Worm (Caenorhabditis elegans): ENCODE measurements around the gene C35D10.12.

C35D10.12 gene

DNA sequence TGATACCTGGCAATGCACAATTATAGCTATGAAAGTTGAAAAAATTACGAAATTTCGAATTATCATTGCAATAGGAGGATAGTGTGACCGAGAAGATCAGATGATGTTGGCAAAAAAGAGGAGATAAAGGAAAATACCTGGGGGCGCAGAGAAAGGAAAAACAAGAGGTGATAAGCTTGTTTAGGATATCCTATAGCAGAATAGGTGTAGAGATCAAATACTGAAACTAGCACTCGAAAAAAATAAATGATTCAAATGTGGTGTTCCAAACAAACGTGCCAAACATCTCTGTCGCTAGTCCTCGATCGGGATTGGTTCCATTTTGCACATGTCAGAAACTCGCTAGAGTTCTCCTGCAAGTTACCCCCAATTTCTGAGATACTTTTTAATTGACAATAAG lies 45.1 kb downstream of the C35D10.12 start, which contains the start of gene F26A1.9:
Gene F26A1.9 (minus strand): TSS at position 101 of the 400 bp plus-strand sequence.
- TF ChIP-seq nhr-28 (tag; optimal IDR thresholded peaks at IDR 0.05) (no peak), elt-1 (tag; optimal IDR thresholded peaks at IDR 0.05; ENCODE audit: borderline replicate concordance, insufficient read depth) (no peak), mls-2 (tag; optimal IDR thresholded peaks at IDR 0.05) (no peak), zip-8 (tag; optimal IDR thresholded peaks at IDR 0.05) (no peak), nhr-2 (tag; optimal IDR thresholded peaks at IDR 0.05) (no peak), bed-3 (GFP tag; optimal IDR thresholded peaks at IDR 0.05) (no peak), sem-2 (GFP tag; optimal IDR thresholded peaks at IDR 0.05) (no peak), lin-32 (GFP tag; optimal IDR thresholded peaks at IDR 0.05) (no peak)

DNA sequence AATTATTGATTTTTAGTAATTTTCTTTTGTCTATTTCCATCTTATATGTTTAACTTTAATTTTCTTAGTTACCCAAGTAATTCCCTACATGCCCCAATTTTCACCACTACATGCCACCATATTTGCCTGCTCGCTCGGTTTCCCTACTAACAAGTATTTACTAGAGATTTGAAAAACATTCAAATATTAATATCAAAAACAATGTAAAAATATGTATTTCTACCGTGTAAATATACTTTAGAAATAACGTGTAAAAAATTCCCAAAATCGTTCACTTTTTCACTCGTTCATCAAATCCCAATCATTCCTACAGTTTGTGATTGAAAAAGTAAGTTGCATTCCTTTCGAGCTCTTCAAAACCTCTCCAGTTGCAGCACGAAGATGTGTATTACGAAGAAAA lies 48.0 kb downstream of the C35D10.12 start, which contains the start of gene F26A1.3:
Gene F26A1.3 (plus strand): TSS at position 301 of the 400 bp plus-strand sequence.
- no peak for TF ChIP-seq nhr-12 (tag; optimal IDR thresholded peaks at IDR 0.05)
- TF ChIP-seq snpc-4 (tag; optimal IDR thresholded peaks at IDR 0.05), result no peak
- no peak for TF ChIP-seq elt-3 (tag; optimal IDR thresholded peaks at IDR 0.05)
- TF ChIP-seq bed-3 (GFP tag; optimal IDR thresholded peaks at IDR 0.05), result no peak
- TF ChIP-seq ceh-43 (GFP tag; optimal IDR thresholded peaks at IDR 0.05), result no peak
- no peak for TF ChIP-seq mep-1 (tag; optimal IDR thresholded peaks at IDR 0.05)
- TF ChIP-seq lsy-2 (tag; optimal IDR thresholded peaks at IDR 0.05), result no peak
- TF ChIP-seq pha-4 (tag; optimal IDR thresholded peaks at IDR 0.05), result no peak
- no peak for TF ChIP-seq nhr-2 (tag; optimal IDR thresholded peaks at IDR 0.05)
- no peak for TF ChIP-seq nhr-237 (tag; optimal IDR thresholded peaks at IDR 0.05)
- TF ChIP-seq lin-32 (GFP tag; optimal IDR thresholded peaks at IDR 0.05), result no peak
- no peak for TF ChIP-seq unc-120 (tag; optimal IDR thresholded peaks at IDR 0.05; ENCODE audit: poor library complexity, severe bottlenecking)
- TF ChIP-seq mls-2 (tag; optimal IDR thresholded peaks at IDR 0.05), result no peak
- TF ChIP-seq ztf-11 (tag; optimal IDR thresholded peaks at IDR 0.05), result no peak
- TF ChIP-seq lin-13 (tag; optimal IDR thresholded peaks at IDR 0.05), result no peak
- TF ChIP-seq M03D4.4 (tag; optimal IDR thresholded peaks at IDR 0.05), result no peak
- no peak for TF ChIP-seq ceh-83 (GFP tag; optimal IDR thresholded peaks at IDR 0.05)
- TF ChIP-seq zip-8 (tag; optimal IDR thresholded peaks at IDR 0.05), result no peak
